Fruit fly (Drosophila melanogaster) whole organism, prepupa: Measurements from ENCODE around the gene ago.

ENCODE experiments used
- CG31627 ChIP-seq: fragments of 200-800 bp; sonication (Bioruptor generic); optimal IDR thresholded peaks from 3 replicates; lab custom pipeline; 2016; ENCODE audit warnings: missing biosample characterization, missing genetic modification characterization
- Met ChIP-seq: fragments of 200-800 bp; sonication (Bioruptor generic); optimal IDR thresholded peaks from 3 replicates; lab custom pipeline; 2016; ENCODE audit warnings: missing biosample characterization, missing genetic modification characterization
- Smox ChIP-seq: fragments of 200-800 bp; sonication (Bioruptor generic); optimal IDR thresholded peaks from 3 replicates; lab custom pipeline; 2016; ENCODE audit warnings: missing biosample characterization, missing genetic modification characterization
- svp ChIP-seq: fragments of 200-800 bp; sonication (Bioruptor generic); peaks from one replicate; lab custom pipeline; 2016; ENCODE audit warnings: missing biosample characterization, missing genetic modification characterization

- TF ChIP-seq svp (GFP tag; lab: Kevin White, UChicago) (peak; percentile 97), CG31627 (GFP tag; lab: Kevin White, UChicago) (no peak), Met (GFP tag; lab: Kevin White, UChicago) (no peak), Smox (GFP tag; lab: Kevin White, UChicago) (no peak)
Measured at dm6 chr3L:4221226-4221770, 32.8 kb downstream of the ago start.
